Fruit fly (Drosophila melanogaster): Measurements from ENCODE around the gene CG42570.

Gene CG42570

dm6 chr3L:15712063-15712462 lies 5.6 kb upstream of the CG42570 start (continued):
- TF ChIP-seq CG13424 (tag; optimal IDR thresholded peaks at IDR 0.05) (no peak), D (optimal IDR thresholded peaks at IDR 0.05) (peak; percentile 97), D (GFP tag; optimal IDR thresholded peaks at IDR 0.05) (no peak), tll (GFP tag; optimal IDR thresholded peaks at IDR 0.05) (peak in 1 of 2 experiments; percentile 91), CG9437 (GFP tag; optimal IDR thresholded peaks at IDR 0.05) (no peak), CG6813 (GFP tag; optimal IDR thresholded peaks at IDR 0.05) (no peak), CG12155 (GFP tag; optimal IDR thresholded peaks at IDR 0.05) (no peak), stc (GFP tag; IDR thresholded peaks at IDR 0.05) (no peak), CG15479 (GFP tag; optimal IDR thresholded peaks at IDR 0.05) (peak; percentile 97), CG17912 (GFP tag; optimal IDR thresholded peaks at IDR 0.05) (no peak), Camta (GFP tag; optimal IDR thresholded peaks at IDR 0.05) (no peak), gfzf (GFP tag; optimal IDR thresholded peaks at IDR 0.05) (no peak), Dip3 (GFP tag; optimal IDR thresholded peaks at IDR 0.05) (no peak)

- TF ChIP-seq lbe (GFP tag; optimal IDR thresholded peaks at IDR 0.05) = no peak
- peak; percentile 18 for TF ChIP-seq exex (tag; optimal IDR thresholded peaks at IDR 0.05)
- peak; percentile 28 for TF ChIP-seq slp2 (GFP tag; optimal IDR thresholded peaks at IDR 0.05)
- peak; percentile 14 for TF ChIP-seq CG31365 (tag; optimal IDR thresholded peaks at IDR 0.05)
- peak; percentile 22 for TF ChIP-seq lilli (GFP tag; optimal IDR thresholded peaks at IDR 0.05)
- TF ChIP-seq CG15514 (GFP tag; optimal IDR thresholded peaks at IDR 0.05) = peak; percentile 62
- peak; percentile 46 for TF ChIP-seq caup (GFP tag; optimal IDR thresholded peaks at IDR 0.05; ENCODE audit: severe bottlenecking)
- TF ChIP-seq CG5180 (GFP tag; optimal IDR thresholded peaks at IDR 0.05) = peak; percentile 34
- peak; percentile 10 for TF ChIP-seq CG17802 (tag; optimal IDR thresholded peaks at IDR 0.05)
- TF ChIP-seq CrebB (tag; optimal IDR thresholded peaks at IDR 0.05) = peak; percentile 67
- peak; percentile 85 for TF ChIP-seq fd102C (GFP tag; optimal IDR thresholded peaks at IDR 0.05)
- TF ChIP-seq CG10543 (GFP tag; optimal IDR thresholded peaks at IDR 0.05) = peak; percentile 65
- peak; percentile 87 for TF ChIP-seq ATbp (GFP tag; optimal IDR thresholded peaks at IDR 0.05)
- TF ChIP-seq Dip3 (GFP tag; optimal IDR thresholded peaks at IDR 0.05) = no peak
- no peak for TF ChIP-seq Nf-YC (tag; optimal IDR thresholded peaks at IDR 0.05)
- TF ChIP-seq CG14710 (tag; optimal IDR thresholded peaks at IDR 0.05) = peak; percentile 38
- TF ChIP-seq CG30403 (GFP tag; optimal IDR thresholded peaks at IDR 0.05) = no peak
- no peak for TF ChIP-seq Trl (optimal IDR thresholded peaks at IDR 0.05)
- TF ChIP-seq Trl (GFP tag; optimal IDR thresholded peaks at IDR 0.05) = peak; percentile 73
- no peak for TF ChIP-seq CG12299 (tag; optimal IDR thresholded peaks at IDR 0.05)
- peak; percentile 68 for TF ChIP-seq PHDP (tag; optimal IDR thresholded peaks at IDR 0.05)
- TF ChIP-seq grn (GFP tag; optimal IDR thresholded peaks at IDR 0.05) = peak; percentile 77
- peak; percentile 77 for TF ChIP-seq CG33213 (GFP tag; optimal IDR thresholded peaks at IDR 0.05)
- peak; percentile 23 for TF ChIP-seq NfI (GFP tag; optimal IDR thresholded peaks at IDR 0.05)
- TF ChIP-seq tup (GFP tag; optimal IDR thresholded peaks at IDR 0.05) = peak; percentile 40
- peak; percentile 47 for TF ChIP-seq Dad (GFP tag; optimal IDR thresholded peaks at IDR 0.05)
- peak; percentile 74 for TF ChIP-seq Vsx1 (GFP tag; optimal IDR thresholded peaks at IDR 0.05)
- TF ChIP-seq CG10959 (GFP tag; IDR thresholded peaks at IDR 0.05) = 0 out of 2 replicates have a peak, but pooled peaks have one; percentile 32
- peak; percentile 31 for TF ChIP-seq CG6254 (GFP tag; optimal IDR thresholded peaks at IDR 0.05)
- peak; percentile 46 for TF ChIP-seq CG15601 (tag; optimal IDR thresholded peaks at IDR 0.05)
- TF ChIP-seq pzg (GFP tag; optimal IDR thresholded peaks at IDR 0.05) = no peak
- peak; percentile 45 for TF ChIP-seq CG12744 (GFP tag; optimal IDR thresholded peaks at IDR 0.05)
- TF ChIP-seq Hr78 (GFP tag; optimal IDR thresholded peaks at IDR 0.05) = peak in 1 of 2 experiments; percentile 57
- TF ChIP-seq Dbx (GFP tag; IDR thresholded peaks at IDR 0.05) = peak; percentile 47; the same call in 1 of the 3 replicates
- peak; percentile 52 for TF ChIP-seq Camta (GFP tag; optimal IDR thresholded peaks at IDR 0.05)
- peak; percentile 36 for TF ChIP-seq CG3281 (GFP tag; optimal IDR thresholded peaks at IDR 0.05)
- TF ChIP-seq CG3847 (GFP tag; IDR thresholded peaks at IDR 0.05) = no peak
Observed at dm6 chr3L:15713932-15714492, 3.6 kb upstream of the CG42570 start.
